Worm (Caenorhabditis elegans) whole organism, L2 larva: ENCODE data around the gene Y42G9A.3.

Experiments
- C34F6.9 ChIP-seq: fragments of 150-350 bp; optimal IDR thresholded peaks from 2 replicates; lab custom pipeline; 2014; ENCODE audit warnings: missing biosample characterization, missing genetic modification characterization
- R02D3.7 ChIP-seq: fragments of 150-350 bp; optimal IDR thresholded peaks from 2 replicates; lab custom pipeline; 2014; ENCODE audit warnings: missing biosample characterization, missing genetic modification characterization
- Y55F3AM.14 ChIP-seq: fragments of 200-800 bp; sonication (Bioruptor generic); optimal IDR thresholded peaks from 2 replicates; lab custom pipeline; 2018; ENCODE audit warnings: mild to moderate bottlenecking, missing genetic modification characterization, missing compliant biosample characterization
- alr-1 ChIP-seq: fragments of 150-350 bp; optimal IDR thresholded peaks from 2 replicates; lab custom pipeline; 2014; ENCODE audit warnings: missing biosample characterization, missing genetic modification characterization
- aly-2 ChIP-seq: fragments of 150-350 bp; optimal IDR thresholded peaks from 2 replicates; lab custom pipeline; 2014; ENCODE audit warnings: missing biosample characterization, missing genetic modification characterization
- ama-1 ChIP-seq: fragments of 150-350 bp; optimal IDR thresholded peaks from 2 replicates; lab custom pipeline; 2018; ENCODE audit warnings: inconsistent platforms
- ceh-16 ChIP-seq: fragments of 150-350 bp; optimal IDR thresholded peaks from 2 replicates; lab custom pipeline; 2014; ENCODE audit warnings: missing biosample characterization, missing genetic modification characterization
- crh-2 ChIP-seq: sonication (generic microtip); optimal IDR thresholded peaks from 2 replicates; lab custom pipeline; 2017; ENCODE audit warnings: missing biosample characterization, missing genetic modification characterization
- egl-27 ChIP-seq: sonication (generic microtip); optimal IDR thresholded peaks from 3 replicates; lab custom pipeline; 2017; ENCODE audit warnings: missing biosample characterization, missing genetic modification reagents, missing genetic modification characterization
- elt-1 ChIP-seq: fragments of 150-350 bp; optimal IDR thresholded peaks from 2 replicates; lab custom pipeline; 2014; ENCODE audit warnings: missing biosample characterization, missing genetic modification characterization
- fos-1 ChIP-seq: fragments of 150-350 bp; optimal IDR thresholded peaks from 2 replicates; lab custom pipeline; 2014; ENCODE audit warnings: missing biosample characterization, missing genetic modification characterization
- gmeb-1 ChIP-seq: fragments of 150-350 bp; optimal IDR thresholded peaks from 2 replicates; lab custom pipeline; 2014; ENCODE audit warnings: missing biosample characterization, missing genetic modification characterization
- lin-13 ChIP-seq: fragments of 150-350 bp; optimal IDR thresholded peaks from 2 replicates; lab custom pipeline; 2014; ENCODE audit warnings: missing biosample characterization, missing genetic modification reagents, missing genetic modification characterization
- lsy-2 ChIP-seq, 2 experiments: fragments of 150-350 bp in 1 of 2; sonication (generic microtip) in 1 of 2; optimal IDR thresholded peaks; 2 replicates each; lab custom pipeline; 2014 to 2017; ENCODE audit warnings: missing biosample characterization in 2 of 2, missing genetic modification characterization in 2 of 2
- mbf-1 ChIP-seq: sonication (generic microtip); optimal IDR thresholded peaks from 2 replicates; lab custom pipeline; 2017; ENCODE audit warnings: missing biosample characterization, missing genetic modification characterization
- mdl-1 ChIP-seq, 2 experiments: fragments of 150-350 bp in 1 of 2; sonication (generic microtip) in 1 of 2; optimal IDR thresholded peaks; 2 replicates each; lab custom pipeline; 2017; ENCODE audit warnings: missing biosample characterization in 2 of 2, missing genetic modification characterization in 2 of 2
- nhr-10 ChIP-seq: sonication (generic microtip); optimal IDR thresholded peaks from 2 replicates; lab custom pipeline; 2017; ENCODE audit warnings: missing biosample characterization, missing genetic modification characterization
- nhr-11 ChIP-seq: fragments of 150-350 bp; optimal IDR thresholded peaks from 2 replicates; lab custom pipeline; 2014; ENCODE audit warnings: missing biosample characterization, missing genetic modification characterization
- nhr-129 ChIP-seq: fragments of 150-350 bp; optimal IDR thresholded peaks from 2 replicates; lab custom pipeline; 2014; ENCODE audit warnings: missing biosample characterization, missing genetic modification characterization
- nhr-21 ChIP-seq: fragments of 150-350 bp; optimal IDR thresholded peaks from 2 replicates; lab custom pipeline; 2014; ENCODE audit warnings: missing biosample characterization, missing genetic modification characterization
- nhr-237 ChIP-seq: fragments of 150-350 bp; optimal IDR thresholded peaks from 2 replicates; lab custom pipeline; 2014; ENCODE audit warnings: missing biosample characterization, missing genetic modification characterization
- nhr-6 ChIP-seq: fragments of 150-350 bp; optimal IDR thresholded peaks from 2 replicates; lab custom pipeline; 2014; ENCODE audit warnings: missing biosample characterization, missing genetic modification characterization
- nhr-77 ChIP-seq: fragments of 150-350 bp; optimal IDR thresholded peaks from 2 replicates; lab custom pipeline; 2014; ENCODE audit warnings: missing biosample characterization, missing genetic modification characterization
- peb-1 ChIP-seq: fragments of 150-350 bp; optimal IDR thresholded peaks from 2 replicates; lab custom pipeline; 2014; ENCODE audit warnings: missing biosample characterization, missing genetic modification characterization
- sem-4 ChIP-seq: fragments of 150-350 bp; optimal IDR thresholded peaks from 2 replicates; lab custom pipeline; 2014; ENCODE audit warnings: missing biosample characterization, missing genetic modification reagents, missing genetic modification characterization
- sma-9 ChIP-seq, 2 experiments: fragments of 150-350 bp in 1 of 2; sonication (generic microtip) in 1 of 2; optimal IDR thresholded peaks; 2 replicates each; lab custom pipeline; 2014 to 2016; ENCODE audit warnings: missing genetic modification characterization in 2 of 2, mild to moderate bottlenecking in 1 of 2, missing biosample characterization in 1 of 2, missing compliant biosample characterization in 1 of 2, missing genetic modification reagents in 1 of 2, moderate library complexity in 1 of 2
- snpc-4 ChIP-seq: fragments of 150-350 bp; optimal IDR thresholded peaks from 2 replicates; lab custom pipeline; 2014; ENCODE audit warnings: missing biosample characterization, missing genetic modification characterization
- unc-39 ChIP-seq: fragments of 150-350 bp; optimal IDR thresholded peaks from 2 replicates; lab custom pipeline; 2014; ENCODE audit warnings: missing biosample characterization, missing genetic modification characterization
- unc-55 ChIP-seq: fragments of 150-350 bp; sonication (generic microtip); optimal IDR thresholded peaks from 3 replicates; lab custom pipeline; 2014; ENCODE audit warnings: missing biosample characterization, missing genetic modification reagents, missing genetic modification characterization
- unc-62 ChIP-seq: fragments of 150-350 bp; optimal IDR thresholded peaks from 2 replicates; lab custom pipeline; 2014; ENCODE audit warnings: missing biosample characterization, missing genetic modification reagents, missing genetic modification characterization
- zag-1 ChIP-seq: fragments of 150-350 bp; optimal IDR thresholded peaks from 2 replicates; lab custom pipeline; 2014; ENCODE audit warnings: missing biosample characterization, missing genetic modification characterization
- ztf-1 ChIP-seq: fragments of 200-800 bp; sonication (Bioruptor generic); conservative IDR thresholded peaks from 2 replicates; pipeline ENCODE4 v1.3.6; 2022; ENCODE audit warnings: missing genetic modification characterization, missing compliant biosample characterization
- ztf-11 ChIP-seq: sonication (generic microtip); optimal IDR thresholded peaks from 2 replicates; lab custom pipeline; 2017; ENCODE audit warnings: missing biosample characterization, missing genetic modification characterization
- ztf-4 ChIP-seq: fragments of 150-350 bp; optimal IDR thresholded peaks from 2 replicates; lab custom pipeline; 2014; ENCODE audit warnings: missing biosample characterization, missing genetic modification characterization

Gene Y42G9A.3

ce11 chrIII:6116981-6117380 is 29.1 kb upstream of the Y42G9A.3 start:
- TF ChIP-seq gmeb-1 (tag; lab: Kevin White, UChicago) (peak; percentile 13), fos-1 (tag; lab: Kevin White, UChicago) (peak; percentile 87), nhr-77 (tag; lab: Kevin White, UChicago) (no peak)

ce11 chrIII:6118320-6118719 is 27.7 kb upstream of the Y42G9A.3 start, which contains the start of gene kin-18:
Gene kin-18, plus strand, starts transcription at chrIII:6118620.
- TF ChIP-seq snpc-4 = no peak
- TF ChIP-seq C34F6.9 (tag; lab: Kevin White, UChicago) = no peak
- no peak for TF ChIP-seq ztf-11 (tag; lab: Kevin White, UChicago)
- no peak for TF ChIP-seq unc-55 (GFP tag; lab: Kevin White, UChicago)
- no peak for TF ChIP-seq nhr-11
- no peak for TF ChIP-seq aly-2 (tag; lab: Kevin White, UChicago)
- no peak for TF ChIP-seq ztf-1 (GFP tag; lab: Robert Waterston, UW)
- TF ChIP-seq mdl-1 (tag; optimal IDR thresholded peaks at IDR 0.05; lab: Kevin White, UChicago) = no peak
- no peak for TF ChIP-seq nhr-6

DNA sequence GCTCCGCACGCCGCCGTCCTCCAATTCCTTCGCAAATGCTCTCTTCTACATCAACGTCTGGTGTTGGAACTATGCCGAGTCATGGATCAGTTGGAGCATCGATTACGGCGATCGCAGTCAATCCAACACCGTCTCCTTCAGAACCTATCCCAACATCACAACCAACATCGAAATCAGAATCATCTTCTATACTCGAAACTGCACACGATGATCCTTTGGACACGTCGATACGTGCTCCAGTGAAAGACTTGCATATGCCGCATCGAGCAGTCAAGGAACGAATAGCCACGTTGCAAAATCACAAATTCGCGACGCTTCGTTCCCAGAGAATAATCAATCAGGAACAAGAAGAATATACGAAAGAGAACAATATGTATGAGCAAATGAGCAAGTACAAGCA is 25.1 kb upstream of the Y42G9A.3 start:
- TF ChIP-seq lsy-2 (tag; optimal IDR thresholded peaks at IDR 0.05; lab: Kevin White, UChicago) = no peak
- TF ChIP-seq unc-62 (GFP tag; lab: Kevin White, UChicago) = no peak
- TF ChIP-seq aly-2 (tag; lab: Kevin White, UChicago) = no peak
- TF ChIP-seq nhr-10 (tag; lab: Kevin White, UChicago) = no peak
- no peak for TF ChIP-seq mbf-1 (tag; lab: Kevin White, UChicago)
- TF ChIP-seq snpc-4 = no peak

DNA sequence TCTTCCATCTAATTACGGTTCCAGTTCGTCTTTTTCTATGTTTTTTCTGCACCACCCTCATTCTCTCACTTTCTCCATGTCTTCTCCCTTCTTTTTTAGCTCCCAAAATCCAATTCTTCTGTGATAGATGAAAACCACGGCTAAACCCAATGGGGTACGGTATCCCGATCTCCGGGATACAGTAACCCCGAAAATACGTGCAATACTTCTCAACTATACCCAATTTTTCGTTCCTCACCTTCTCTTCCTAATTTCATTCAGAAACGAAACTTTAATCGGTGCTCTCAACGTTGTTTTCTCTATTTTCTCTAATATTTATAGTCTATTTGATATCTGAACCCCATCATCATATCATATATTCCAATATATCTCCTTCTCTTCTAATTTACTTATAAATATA is 22.4 kb upstream of the Y42G9A.3 start:
- TF ChIP-seq ztf-4 (tag; lab: Kevin White, UChicago) (peak; percentile 35), crh-2 (tag; lab: Kevin White, UChicago) (peak; percentile 37), mdl-1 (tag; optimal IDR thresholded peaks at IDR 0.05; lab: Kevin White, UChicago) (no peak), lin-13 (GFP tag; lab: Kevin White, UChicago) (no peak), Y55F3AM.14 (GFP tag; lab: Kevin White, UChicago) (peak; percentile 55), ama-1 (peak; percentile 37)

DNA sequence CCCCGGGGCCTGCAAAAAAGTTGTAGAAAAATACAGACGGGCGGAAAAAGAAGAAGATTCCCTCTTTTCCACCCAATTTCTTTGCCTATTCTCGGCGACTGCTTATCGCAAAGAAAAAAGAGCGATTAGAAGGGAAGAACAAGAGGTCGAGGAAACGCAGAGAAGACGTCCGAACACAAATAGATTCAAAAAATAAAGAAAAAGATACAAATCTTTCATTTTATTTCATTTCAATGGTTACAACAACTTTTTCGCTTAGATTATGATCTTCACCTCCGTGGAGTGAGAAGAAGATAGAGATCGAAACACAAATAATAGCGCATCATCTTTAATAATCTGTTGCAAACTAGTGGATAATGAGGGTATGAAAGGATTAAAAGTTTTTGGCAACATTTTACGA is 14.0 kb upstream of the Y42G9A.3 start:
- TF ChIP-seq unc-39 (tag; lab: Kevin White, UChicago) (no peak), egl-27 (peak; percentile 59), elt-1 (tag; lab: Kevin White, UChicago) (peak; percentile 83), fos-1 (tag; lab: Kevin White, UChicago) (peak; percentile 13), unc-55 (GFP tag; lab: Kevin White, UChicago) (no peak), crh-2 (tag; lab: Kevin White, UChicago) (no peak), lin-13 (GFP tag; lab: Kevin White, UChicago) (peak; percentile 8), nhr-237 (tag; lab: Kevin White, UChicago) (no peak), C34F6.9 (tag; lab: Kevin White, UChicago) (no peak), gmeb-1 (tag; lab: Kevin White, UChicago) (no peak), aly-2 (tag; lab: Kevin White, UChicago) (no peak), alr-1 (tag; lab: Kevin White, UChicago) (no peak), peb-1 (tag; lab: Kevin White, UChicago) (no peak), mdl-1 (tag; optimal IDR thresholded peaks at IDR 0.05; lab: Kevin White, UChicago) (no peak), sem-4 (tag; lab: Kevin White, UChicago) (peak; percentile 46), ceh-16 (tag; lab: Kevin White, UChicago) (peak; percentile 60), lsy-2 (tag; optimal IDR thresholded peaks at IDR 0.05; lab: Kevin White, UChicago) (peak in 1 of 2 experiments; percentile 31), nhr-6 (no peak), nhr-21 (tag; lab: Kevin White, UChicago) (peak; percentile 30), sma-9 (GFP tag; optimal IDR thresholded peaks at IDR 0.05; lab: Kevin White, UChicago) (peak; percentile 56), sma-9 (tag; optimal IDR thresholded peaks at IDR 0.05; lab: Kevin White, UChicago) (no peak), nhr-129 (tag; lab: Kevin White, UChicago) (no peak), zag-1 (tag; lab: Kevin White, UChicago) (no peak), R02D3.7 (tag; lab: Kevin White, UChicago) (no peak), Y55F3AM.14 (GFP tag; lab: Kevin White, UChicago) (no peak)
- TF ChIP-seq, all 48 proteins: peak for 9
